Worm (Caenorhabditis elegans): ENCODE measurements around the gene ZK697.1.

ZK697.1 gene

DNA sequence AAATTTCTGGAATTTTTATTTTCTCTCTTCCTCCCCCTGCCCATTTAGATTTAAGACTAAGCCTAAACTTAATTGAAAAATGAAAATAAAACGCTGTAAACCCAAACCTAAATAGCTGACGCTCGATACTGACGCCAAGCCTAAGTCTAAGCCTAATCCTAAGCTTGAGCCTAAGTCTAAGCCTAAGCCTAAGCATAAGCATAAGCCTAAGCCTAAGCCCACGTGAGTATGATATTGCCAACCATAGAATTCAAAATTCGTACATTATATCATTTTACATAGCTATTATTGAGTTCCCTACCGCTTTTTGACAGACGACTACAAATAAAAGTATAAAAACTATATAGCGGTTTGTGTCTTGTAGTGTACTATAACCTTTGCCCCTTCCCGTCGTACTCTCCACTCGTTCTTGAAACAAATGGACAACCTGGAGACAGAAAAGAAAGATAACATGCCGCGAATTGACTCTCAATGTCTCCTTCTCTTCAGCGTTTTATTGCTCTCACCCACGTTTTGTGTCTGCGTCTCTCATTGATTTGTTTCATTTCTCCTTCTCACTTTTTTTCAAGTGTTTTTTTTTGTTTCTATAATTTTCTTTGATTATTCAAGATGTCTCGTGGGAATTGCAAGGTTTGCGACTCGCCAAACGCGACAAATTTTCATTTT lies 9.3 kb upstream of the ZK697.1 start, which contains the start of gene nhr-256 (continued):
- TF ChIP-seq mls-2 (tag; optimal IDR thresholded peaks at IDR 0.05): no peak
- peak; percentile 48 for TF ChIP-seq elt-3 (tag; optimal IDR thresholded peaks at IDR 0.05)
- TF ChIP-seq zip-8 (tag; optimal IDR thresholded peaks at IDR 0.05): no peak
- TF ChIP-seq lin-32 (GFP tag; optimal IDR thresholded peaks at IDR 0.05): no peak

DNA sequence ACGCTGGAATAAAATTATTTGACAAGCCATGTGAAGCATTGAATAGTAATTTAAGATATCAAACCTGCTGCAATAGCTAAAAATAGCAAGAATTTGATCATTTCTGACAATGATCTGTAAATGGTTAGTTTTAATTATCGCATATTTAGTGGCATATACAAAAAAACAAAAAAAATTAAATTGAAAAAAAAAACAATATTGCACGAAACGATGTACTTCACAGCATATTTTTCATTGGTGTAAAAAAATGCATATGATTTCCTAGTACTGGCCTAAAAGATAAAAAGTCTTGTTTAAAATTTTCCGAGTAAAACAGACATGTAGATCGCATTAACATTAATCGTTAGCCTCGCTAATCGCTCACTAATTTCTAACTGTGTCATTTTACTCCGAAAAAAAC lies 3.5 kb upstream of the ZK697.1 start, which contains the start of gene ZK697.8:
TSS of gene ZK697.8 (minus strand) at position 101 of the 400 bp plus-strand sequence.
- TF ChIP-seq nhr-28 (tag; optimal IDR thresholded peaks at IDR 0.05): no peak
- TF ChIP-seq tbx-8 (GFP tag; optimal IDR thresholded peaks at IDR 0.05): no peak
- TF ChIP-seq nhr-2 (tag; optimal IDR thresholded peaks at IDR 0.05): no peak
- no peak for TF ChIP-seq mep-1 (tag; optimal IDR thresholded peaks at IDR 0.05)
- no peak for TF ChIP-seq mls-2 (tag; optimal IDR thresholded peaks at IDR 0.05)

DNA sequence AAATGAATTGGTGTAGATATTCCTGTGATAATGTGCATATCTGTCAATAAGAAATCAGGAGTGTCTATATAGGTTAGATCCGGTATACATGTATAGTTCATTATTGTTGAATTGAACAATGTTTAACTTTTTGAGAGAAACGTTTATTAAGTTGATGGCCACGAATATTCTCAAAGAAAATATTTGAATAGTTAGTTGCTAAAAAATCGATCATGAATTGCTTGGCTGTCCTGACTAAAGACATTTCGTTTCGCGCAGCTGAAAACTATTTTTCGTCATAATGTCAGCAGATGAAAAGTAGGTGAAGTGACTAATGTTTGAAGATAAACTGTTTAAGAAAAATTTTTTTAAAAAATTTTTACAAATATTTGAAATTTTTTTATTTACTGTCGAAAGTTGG lies 1.1 kb upstream of the ZK697.1 start, which contains the start of gene srh-199:
TSS of gene srh-199 (minus strand) at position 101 of the 400 bp plus-strand sequence.
- TF ChIP-seq ces-1 (GFP tag; optimal IDR thresholded peaks at IDR 0.05): no peak
- no peak for TF ChIP-seq cnd-1 (tag; optimal IDR thresholded peaks at IDR 0.05)
- no peak for TF ChIP-seq mep-1 (tag; optimal IDR thresholded peaks at IDR 0.05)
- TF ChIP-seq bed-3 (GFP tag; optimal IDR thresholded peaks at IDR 0.05): no peak
- no peak for TF ChIP-seq drap-1 (GFP tag; optimal IDR thresholded peaks at IDR 0.05)
- no peak for TF ChIP-seq mab-5 (tag; optimal IDR thresholded peaks at IDR 0.05)
- TF ChIP-seq ham-2 (GFP tag; optimal IDR thresholded peaks at IDR 0.05): no peak
- TF ChIP-seq ceh-39 (tag; optimal IDR thresholded peaks at IDR 0.05): no peak
- no peak for TF ChIP-seq ceh-83 (GFP tag; optimal IDR thresholded peaks at IDR 0.05)
- no peak for TF ChIP-seq elt-1 (tag; optimal IDR thresholded peaks at IDR 0.05; ENCODE audit: borderline replicate concordance, insufficient read depth)
- TF ChIP-seq unc-39 (tag; optimal IDR thresholded peaks at IDR 0.05): no peak
- no peak for TF ChIP-seq mls-2 (tag; optimal IDR thresholded peaks at IDR 0.05)
- no peak for TF ChIP-seq blmp-1 (tag; optimal IDR thresholded peaks at IDR 0.05)

DNA sequence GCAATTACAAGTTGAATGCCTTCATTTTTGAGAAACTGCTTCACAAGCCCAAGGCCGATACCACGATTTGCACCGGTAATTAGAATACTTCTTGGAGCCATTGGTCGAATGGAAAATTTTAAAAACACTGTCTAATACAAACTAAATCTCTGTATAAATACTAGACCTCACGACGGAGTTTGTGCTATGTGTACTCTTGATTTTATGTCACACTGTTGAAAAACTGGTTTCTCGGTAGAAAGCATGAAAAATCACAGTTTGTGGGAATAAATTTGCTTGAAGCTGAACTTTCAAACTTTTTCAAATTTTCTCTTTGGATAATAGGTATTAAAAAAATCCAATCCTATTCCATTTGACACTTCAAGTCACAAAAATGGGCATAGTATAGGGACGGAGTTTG lies 3.0 kb downstream of the ZK697.1 start, which contains the start of gene ZK697.14:
TSS of gene ZK697.14 (minus strand) at position 101 of the 400 bp plus-strand sequence.
- no peak for TF ChIP-seq zip-8 (tag; optimal IDR thresholded peaks at IDR 0.05)
- TF ChIP-seq unc-120 (tag; optimal IDR thresholded peaks at IDR 0.05; ENCODE audit: poor library complexity, severe bottlenecking): no peak
- no peak for TF ChIP-seq ceh-83 (GFP tag; optimal IDR thresholded peaks at IDR 0.05)
- no peak for TF ChIP-seq unc-39 (tag; optimal IDR thresholded peaks at IDR 0.05)
- TF ChIP-seq elt-3 (tag; optimal IDR thresholded peaks at IDR 0.05): no peak
- no peak for TF ChIP-seq blmp-1 (tag; optimal IDR thresholded peaks at IDR 0.05)
- TF ChIP-seq nhr-2 (tag; optimal IDR thresholded peaks at IDR 0.05): no peak
- no peak for TF ChIP-seq ceh-43 (GFP tag; optimal IDR thresholded peaks at IDR 0.05)
- TF ChIP-seq hlh-1 (tag; optimal IDR thresholded peaks at IDR 0.05): no peak
- TF ChIP-seq ces-1 (GFP tag; optimal IDR thresholded peaks at IDR 0.05): no peak
- TF ChIP-seq mep-1 (tag; optimal IDR thresholded peaks at IDR 0.05): no peak
- TF ChIP-seq M03D4.4 (tag; optimal IDR thresholded peaks at IDR 0.05): no peak
- TF ChIP-seq snpc-4 (tag; optimal IDR thresholded peaks at IDR 0.05): no peak
- no peak for TF ChIP-seq drap-1 (GFP tag; optimal IDR thresholded peaks at IDR 0.05)

DNA sequence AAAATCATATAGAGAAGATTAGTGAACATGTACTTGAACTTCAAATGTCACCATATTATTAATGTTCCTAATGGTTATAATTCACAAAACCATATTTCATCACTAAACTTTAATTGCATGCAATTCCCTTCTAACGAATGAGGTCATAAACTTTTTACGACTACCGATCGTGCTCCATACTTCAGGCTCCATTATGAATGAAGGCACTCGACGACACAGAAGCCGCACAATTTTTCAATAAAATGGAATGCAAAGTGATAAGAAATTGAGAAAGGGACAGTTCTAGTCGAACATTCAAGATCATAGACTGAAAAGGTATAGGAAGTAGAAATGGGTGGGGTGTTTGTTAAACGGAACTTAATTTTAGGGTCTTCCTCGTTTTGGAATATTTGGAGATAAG lies 3.5 kb downstream of the ZK697.1 start:
- TF ChIP-seq elt-3 (tag; optimal IDR thresholded peaks at IDR 0.05): no peak
- TF ChIP-seq ceh-83 (GFP tag; optimal IDR thresholded peaks at IDR 0.05): no peak
- TF ChIP-seq M03D4.4 (tag; optimal IDR thresholded peaks at IDR 0.05): no peak
- TF ChIP-seq nhr-76 (tag; optimal IDR thresholded peaks at IDR 0.05): no peak
- no peak for TF ChIP-seq ceh-43 (GFP tag; optimal IDR thresholded peaks at IDR 0.05)
- no peak for TF ChIP-seq unc-120 (tag; optimal IDR thresholded peaks at IDR 0.05; ENCODE audit: poor library complexity, severe bottlenecking)
- TF ChIP-seq mls-2 (tag; optimal IDR thresholded peaks at IDR 0.05): no peak
- TF ChIP-seq ham-2 (GFP tag; optimal IDR thresholded peaks at IDR 0.05): no peak
- no peak for TF ChIP-seq nhr-12 (tag; optimal IDR thresholded peaks at IDR 0.05)
- no peak for TF ChIP-seq cnd-1 (tag; optimal IDR thresholded peaks at IDR 0.05)
- no peak for TF ChIP-seq hlh-1 (tag; optimal IDR thresholded peaks at IDR 0.05)
- TF ChIP-seq tbx-8 (GFP tag; optimal IDR thresholded peaks at IDR 0.05): no peak
- no peak for TF ChIP-seq lsy-2 (tag; optimal IDR thresholded peaks at IDR 0.05)

DNA sequence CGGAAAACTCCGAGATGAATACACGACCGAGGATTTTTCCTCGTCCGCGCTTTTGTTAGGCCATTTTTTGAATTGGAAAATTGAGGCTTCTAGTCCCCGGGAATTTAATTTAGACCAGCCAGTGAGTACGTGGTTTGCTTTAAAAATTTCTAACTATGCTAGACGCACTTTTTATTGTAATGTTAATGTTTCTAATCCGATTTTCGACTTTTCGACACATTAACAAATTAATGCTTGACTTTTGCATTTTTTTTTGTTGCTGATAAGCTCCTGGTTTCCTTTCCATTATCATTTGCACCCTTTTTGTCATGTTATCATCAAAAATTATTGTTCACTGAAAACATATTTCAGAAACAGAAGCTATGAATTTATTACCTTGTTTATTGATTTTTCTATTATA lies 4.3 kb downstream of the ZK697.1 start, which contains the start of gene clec-204:
TSS of gene clec-204 (plus strand) at position 301 of the 400 bp plus-strand sequence.
- TF ChIP-seq mls-2 (tag; optimal IDR thresholded peaks at IDR 0.05) (no peak), cnd-1 (tag; optimal IDR thresholded peaks at IDR 0.05) (no peak), tbx-8 (GFP tag; optimal IDR thresholded peaks at IDR 0.05) (no peak), ceh-39 (tag; optimal IDR thresholded peaks at IDR 0.05) (no peak), drap-1 (GFP tag; optimal IDR thresholded peaks at IDR 0.05) (no peak), flh-1 (GFP tag; optimal IDR thresholded peaks at IDR 0.05) (no peak), nhr-76 (tag; optimal IDR thresholded peaks at IDR 0.05) (no peak), unc-39 (tag; optimal IDR thresholded peaks at IDR 0.05) (no peak), ceh-43 (GFP tag; optimal IDR thresholded peaks at IDR 0.05) (no peak), unc-120 (tag; optimal IDR thresholded peaks at IDR 0.05; ENCODE audit: poor library complexity, severe bottlenecking) (no peak), unc-62 (GFP tag; optimal IDR thresholded peaks at IDR 0.05) (no peak), nhr-237 (tag; optimal IDR thresholded peaks at IDR 0.05) (no peak), nhr-2 (tag; optimal IDR thresholded peaks at IDR 0.05) (no peak), lin-13 (tag; optimal IDR thresholded peaks at IDR 0.05) (no peak), hlh-1 (tag; optimal IDR thresholded peaks at IDR 0.05) (no peak), snpc-4 (tag; optimal IDR thresholded peaks at IDR 0.05) (no peak)

All from whole organism, mixed stage, embryonic.